Fruit fly (Drosophila melanogaster) whole organism, pupa: ENCODE results near the gene STUB1.

ENCODE experiments used
- CG10348 ChIP-seq: fragments of 200-800 bp; sonication (Bioruptor generic); IDR thresholded peaks from 2 replicates; pipeline ENCODE4 v1.3.6; 2022; ENCODE audit warnings: missing biosample characterization, missing genetic modification characterization
- CG12605 ChIP-seq: fragments of 200-800 bp; sonication (Bioruptor generic); IDR thresholded peaks from 2 replicates; pipeline ENCODE4 v1.3.6; 2022; ENCODE audit warnings: missing biosample characterization, missing genetic modification characterization
- CG32121 ChIP-seq: fragments of 200-800 bp; sonication (Bioruptor generic); IDR thresholded peaks from 2 replicates; pipeline ENCODE4 v1.3.6; 2022; ENCODE audit warnings: missing biosample characterization, missing genetic modification characterization
- CG8301 ChIP-seq: fragments of 200-800 bp; sonication (Bioruptor generic); optimal IDR thresholded peaks from 2 replicates; lab custom pipeline; 2018; ENCODE audit warnings: missing biosample characterization, mild to moderate bottlenecking, missing genetic modification characterization
- Pif1A ChIP-seq: fragments of 200-800 bp; sonication (Bioruptor generic); optimal IDR thresholded peaks from 3 replicates; lab custom pipeline; 2016; ENCODE audit warnings: missing biosample characterization, missing genetic modification characterization
- rn ChIP-seq: fragments of 200-800 bp; sonication (Bioruptor generic); IDR thresholded peaks from 2 replicates; pipeline ENCODE4 v1.3.6; 2022; ENCODE audit warnings: missing biosample characterization, missing genetic modification characterization

- TF ChIP-seq CG10348 (GFP tag; lab: Robert Waterston, UW) (no peak), CG8301 (tag; lab: Kevin White, UChicago) (no peak), CG12605 (GFP tag; lab: Robert Waterston, UW) (no peak), rn (GFP tag; lab: Robert Waterston, UW) (no peak), Pif1A (GFP tag; lab: Kevin White, UChicago) (no peak), CG32121 (GFP tag; lab: Robert Waterston, UW) (no peak)
Observed at dm6 chr2L:10476879-10477278, 39.5 kb downstream of the STUB1 start, which contains the start of gene RluA-2.
